Fruit fly (Drosophila melanogaster) whole organism, embryonic: ENCODE results near the gene CG14135.

Source experiments
- Abd-B ChIP-seq: fragments of 200-800 bp; sonication (Bioruptor generic); optimal IDR thresholded peaks from 2 replicates; lab custom pipeline; 2018; ENCODE audit warnings: missing biosample characterization, mild to moderate bottlenecking, missing genetic modification characterization, moderate library complexity
- Awh ChIP-seq: fragments of 200-800 bp; sonication (Bioruptor generic); IDR thresholded peaks from 2 replicates; pipeline ENCODE4, ENCODE4 v1.3.6; 2022; ENCODE audit warnings: missing biosample characterization, missing genetic modification characterization
- Bdp1 ChIP-seq: fragments of 200-800 bp; sonication (Bioruptor generic); optimal IDR thresholded peaks from 3 replicates; lab custom pipeline; 2016; ENCODE audit warnings: missing biosample characterization, missing genetic modification characterization
- CG10543 ChIP-seq: fragments of 200-800 bp; sonication (Bioruptor generic); optimal IDR thresholded peaks from 3 replicates; lab custom pipeline; 2017; ENCODE audit warnings: missing biosample characterization, mild to moderate bottlenecking, missing genetic modification characterization, moderate library complexity
- CG14710 ChIP-seq: fragments of 200-800 bp; sonication (Bioruptor generic); optimal IDR thresholded peaks from 3 replicates; lab custom pipeline; 2019; ENCODE audit warnings: missing biosample characterization, mild to moderate bottlenecking, missing genetic modification characterization, moderate library complexity
- CG17568 ChIP-seq: fragments of 200-800 bp; sonication (Bioruptor generic); optimal IDR thresholded peaks from 2 replicates; lab custom pipeline; 2018; ENCODE audit warnings: missing biosample characterization, mild to moderate bottlenecking, missing genetic modification characterization, moderate library complexity
- CG18262 ChIP-seq: fragments of 200-800 bp; optimal IDR thresholded peaks from 3 replicates; lab custom pipeline; 2019; ENCODE audit warnings: missing biosample characterization, mild to moderate bottlenecking, missing genetic modification characterization, moderate library complexity
- CG2875 ChIP-seq: fragments of 200-800 bp; sonication (Bioruptor generic); optimal IDR thresholded peaks from 2 replicates; lab custom pipeline; 2017; ENCODE audit warnings: missing biosample characterization, mild to moderate bottlenecking, missing genetic modification characterization, missing genetic modification reagents
- CG31441 ChIP-seq: fragments of 200-800 bp; sonication (Bioruptor generic); IDR thresholded peaks from 2 replicates; pipeline ENCODE4 v1.3.6; 2022; ENCODE audit warnings: missing biosample characterization, missing genetic modification characterization
- CG42726 ChIP-seq: fragments of 200-800 bp; sonication (Bioruptor generic); IDR thresholded peaks from 2 replicates; pipeline ENCODE4 v1.3.6; 2022; ENCODE audit warnings: missing biosample characterization, missing genetic modification characterization; ENCODE audit not compliant: partially characterized antibody
- CG4328 ChIP-seq: fragments of 200-800 bp; sonication (Bioruptor generic); optimal IDR thresholded peaks from 3 replicates; lab custom pipeline; 2017; ENCODE audit warnings: missing biosample characterization, missing genetic modification reagents, missing genetic modification characterization
- CG43689 ChIP-seq: fragments of 200-800 bp; sonication (Bioruptor generic); IDR thresholded peaks from 2 replicates; pipeline ENCODE4 v1.3.6; 2022; ENCODE audit warnings: missing biosample characterization, missing genetic modification characterization
- CG4730 ChIP-seq: fragments of 200-800 bp; sonication (Bioruptor generic); IDR thresholded peaks from 2 replicates; pipeline ENCODE4 v1.3.6; 2022; ENCODE audit warnings: missing biosample characterization, missing genetic modification characterization
- CG5180 ChIP-seq: fragments of 200-800 bp; sonication (Bioruptor generic); optimal IDR thresholded peaks from 3 replicates; lab custom pipeline; 2017; ENCODE audit warnings: missing biosample characterization, missing genetic modification characterization, mild to moderate bottlenecking, moderate library complexity, missing genetic modification reagents
- CG6175 ChIP-seq: fragments of 200-800 bp; sonication (Bioruptor generic); IDR thresholded peaks from 3 replicates; pipeline ENCODE4 v1.3.6; 2022; ENCODE audit warnings: missing biosample characterization, missing genetic modification characterization
- CG7839 ChIP-seq: fragments of 200-800 bp; sonication (Bioruptor generic); optimal IDR thresholded peaks from 3 replicates; lab custom pipeline; 2018; ENCODE audit warnings: missing biosample characterization, mild to moderate bottlenecking, missing genetic modification characterization, moderate library complexity
- CG8924 ChIP-seq: fragments of 200-800 bp; optimal IDR thresholded peaks from 3 replicates; lab custom pipeline; 2019; ENCODE audit warnings: missing biosample characterization, mild to moderate bottlenecking, missing genetic modification characterization, moderate library complexity
- CG9215 ChIP-seq: fragments of 200-800 bp; sonication (Bioruptor generic); IDR thresholded peaks from 2 replicates; pipeline ENCODE4 v1.3.6; 2022; ENCODE audit warnings: missing biosample characterization, missing genetic modification characterization
- CTCF ChIP-seq: fragments of 200-800 bp; sonication (Bioruptor generic); optimal IDR thresholded peaks from 2 replicates; lab custom pipeline; 2017; ENCODE audit warnings: missing biosample characterization, mild to moderate bottlenecking, missing genetic modification characterization, moderate library complexity
- Chrac-16 ChIP-seq: fragments of 200-800 bp; sonication (Bioruptor generic); optimal IDR thresholded peaks from 3 replicates; lab custom pipeline; 2016; ENCODE audit warnings: missing biosample characterization, missing genetic modification characterization
- Dbx ChIP-seq: fragments of 200-800 bp; sonication (Bioruptor generic); IDR thresholded peaks from 3 replicates; pipeline ENCODE4 v1.3.6; 2022; ENCODE audit warnings: missing biosample characterization, missing genetic modification characterization
- Dip2 ChIP-seq: fragments of 200-800 bp; sonication (Bioruptor generic); IDR thresholded peaks from 2 replicates; pipeline ENCODE4 v1.3.6; 2022; ENCODE audit warnings: missing biosample characterization, missing genetic modification characterization
- H2.0 ChIP-seq: fragments of 200-800 bp; sonication (Bioruptor generic); IDR thresholded peaks from 2 replicates; pipeline ENCODE4 v1.3.6; 2022; ENCODE audit warnings: missing biosample characterization, missing genetic modification characterization
- MBD-R2 ChIP-seq: fragments of 200-800 bp; sonication (Bioruptor generic); IDR thresholded peaks from 2 replicates; pipeline ENCODE4 v1.3.6; 2022; ENCODE audit warnings: missing biosample characterization, missing genetic modification characterization
- NfI ChIP-seq: fragments of 200-800 bp; sonication (Bioruptor generic); optimal IDR thresholded peaks from 3 replicates; lab custom pipeline; 2018; ENCODE audit warnings: missing biosample characterization, mild to moderate bottlenecking, missing genetic modification characterization, moderate library complexity
- Sox100B ChIP-seq: fragments of 200-800 bp; sonication (Bioruptor generic); optimal IDR thresholded peaks from 3 replicates; lab custom pipeline; 2018; ENCODE audit warnings: missing biosample characterization, mild to moderate bottlenecking, missing genetic modification characterization
- Sox102F ChIP-seq: fragments of 200-800 bp; sonication (Bioruptor generic); optimal IDR thresholded peaks from 2 replicates; lab custom pipeline; 2018; ENCODE audit warnings: missing biosample characterization, mild to moderate bottlenecking, missing genetic modification characterization, moderate library complexity
- Spps ChIP-seq: fragments of 200-800 bp; sonication (Bioruptor generic); optimal IDR thresholded peaks from 2 replicates; lab custom pipeline; 2018; ENCODE audit warnings: missing biosample characterization, mild to moderate bottlenecking, missing genetic modification characterization
- Stat92E ChIP-seq, 3 experiments: fragments of >200 bp in 2 of 3; fragments of 200-800 bp in 1 of 3; sonication (Bioruptor generic) in 1 of 3; optimal IDR thresholded peaks; 2 replicates each; lab custom pipeline; 2017 to 2019; ENCODE audit warnings: missing biosample characterization in 3 of 3, missing genetic modification characterization in 3 of 3, mild to moderate bottlenecking in 1 of 3, moderate library complexity in 1 of 3
- ara ChIP-seq: fragments of 200-800 bp; sonication (Bioruptor generic); IDR thresholded peaks from 2 replicates; pipeline ENCODE4 v1.3.6; 2022; ENCODE audit warnings: missing biosample characterization, missing genetic modification characterization
- bcd ChIP-seq: fragments of 200-800 bp; sonication (Bioruptor generic); optimal IDR thresholded peaks from 2 replicates; lab custom pipeline; 2017; ENCODE audit warnings: missing biosample characterization, mild to moderate bottlenecking, missing genetic modification characterization
- crp ChIP-seq, 2 experiments: fragments of 200-800 bp; sonication (Bioruptor generic); optimal IDR thresholded peaks; 2 replicates in 1 of 2; 3 replicates in 1 of 2; lab custom pipeline; 2017; ENCODE audit warnings: missing biosample characterization in 2 of 2, missing genetic modification characterization in 2 of 2, mild to moderate bottlenecking in 1 of 2, moderate library complexity in 1 of 2
- emc ChIP-seq: fragments of 200-800 bp; sonication (Bioruptor generic); optimal IDR thresholded peaks from 2 replicates; lab custom pipeline; 2016; ENCODE audit warnings: missing biosample characterization, missing genetic modification characterization
- grn ChIP-seq: fragments of 200-800 bp; sonication (Bioruptor generic); optimal IDR thresholded peaks from 3 replicates; lab custom pipeline; 2017; ENCODE audit warnings: missing biosample characterization, missing genetic modification characterization
- ham ChIP-seq: fragments of 200-800 bp; sonication (Bioruptor generic); IDR thresholded peaks from 2 replicates; pipeline ENCODE4 v1.3.6; 2022; ENCODE audit warnings: missing biosample characterization, missing genetic modification characterization
- hkb ChIP-seq, 2 experiments: fragments of 200-800 bp in 1 of 2; fragments of >200 bp in 1 of 2; sonication (Bioruptor generic) in 1 of 2; IDR thresholded peaks in 1 of 2; optimal IDR thresholded peaks in 1 of 2; 2 replicates each; pipeline versions ENCODE4 v1.3.6 to Lab custom; 2017 to 2022; ENCODE audit warnings: missing biosample characterization in 1 of 2, missing genetic modification characterization in 1 of 2
- nerfin-1 ChIP-seq: fragments of 200-800 bp; sonication (Bioruptor generic); optimal IDR thresholded peaks from 3 replicates; lab custom pipeline; 2019; ENCODE audit warnings: missing biosample characterization, mild to moderate bottlenecking, missing genetic modification characterization, moderate library complexity
- otp ChIP-seq: fragments of 200-800 bp; sonication (Bioruptor generic); IDR thresholded peaks from 3 replicates; pipeline ENCODE4, ENCODE4 v1.3.6; 2022; ENCODE audit warnings: missing biosample characterization, missing genetic modification characterization
- pzg ChIP-seq: fragments of 200-800 bp; sonication (Bioruptor generic); optimal IDR thresholded peaks from 3 replicates; lab custom pipeline; 2018; ENCODE audit warnings: missing biosample characterization, mild to moderate bottlenecking, missing genetic modification characterization, moderate library complexity
- rib ChIP-seq: fragments of 200-800 bp; sonication (Bioruptor generic); IDR thresholded peaks from 2 replicates; pipeline ENCODE4 v1.3.6; 2022; ENCODE audit warnings: missing biosample characterization, missing genetic modification characterization
- sc ChIP-seq, 3 experiments: fragments of >200 bp in 2 of 3; fragments of 200-800 bp in 1 of 3; sonication (Bioruptor generic) in 1 of 3; optimal IDR thresholded peaks; 2 replicates in 2 of 3; 3 replicates in 1 of 3; lab custom pipeline; 2017; ENCODE audit warnings: mild to moderate bottlenecking in 1 of 3, missing biosample characterization in 1 of 3, missing genetic modification characterization in 1 of 3, missing genetic modification reagents in 1 of 3
- sisA ChIP-seq: fragments of 200-800 bp; sonication (Bioruptor generic); IDR thresholded peaks from 2 replicates; pipeline ENCODE4 v1.3.6; 2022; ENCODE audit warnings: missing biosample characterization, missing genetic modification characterization
- sna ChIP-seq: fragments of 200-800 bp; sonication (Bioruptor generic); IDR thresholded peaks from 2 replicates; pipeline ENCODE4 v1.3.6; 2022; ENCODE audit warnings: missing biosample characterization, missing genetic modification characterization; ENCODE audit not compliant: partially characterized antibody
- tll ChIP-seq, 2 experiments: fragments of 200-800 bp in 1 of 2; fragments of >200 bp in 1 of 2; sonication (Bioruptor generic) in 1 of 2; optimal IDR thresholded peaks; 2 replicates each; lab custom pipeline; 2017 to 2019; ENCODE audit warnings: missing biosample characterization in 2 of 2, missing genetic modification characterization in 2 of 2, mild to moderate bottlenecking in 1 of 2, moderate library complexity in 1 of 2
- toy ChIP-seq: fragments of 200-800 bp; sonication (Bioruptor generic); IDR thresholded peaks from 2 replicates; pipeline ENCODE4 v1.3.6; 2022; ENCODE audit warnings: missing biosample characterization, missing genetic modification characterization
- usp ChIP-seq: fragments of >200 bp; optimal IDR thresholded peaks from 2 replicates; lab custom pipeline; 2017; ENCODE audit warnings: missing biosample characterization, missing genetic modification characterization
- vfl ChIP-seq: fragments of 200-800 bp; sonication (Bioruptor generic); optimal IDR thresholded peaks from 2 replicates; lab custom pipeline; 2016; ENCODE audit warnings: missing biosample characterization, missing genetic modification characterization
- zfh1 ChIP-seq: fragments of 200-800 bp; sonication (Bioruptor generic); IDR thresholded peaks from 3 replicates; pipeline ENCODE4 v1.3.6; 2022; ENCODE audit warnings: missing biosample characterization, missing genetic modification characterization

Gene CG14135

dm6 chr3L:11683819-11684521, 7.4 kb upstream of the CG14135 start, which contains the start of gene Sugb (continued):
- TF ChIP-seq tll (GFP tag; optimal IDR thresholded peaks at IDR 0.05; lab: Kevin White, UChicago), result no peak
- TF ChIP-seq zfh1, result peak; percentile 75; the same call in 2 of the 3 replicates
- TF ChIP-seq CG10543 (GFP tag; lab: Kevin White, UChicago), result peak; percentile 40
- TF ChIP-seq CG4328, result peak; percentile 62
- TF ChIP-seq CG9215 (GFP tag; lab: Robert Waterston, UW), result no peak
- TF ChIP-seq CG6175 (GFP tag; lab: Robert Waterston, UW), result 0 out of 3 replicates have a peak, but pooled peaks have one; percentile 39
- TF ChIP-seq CG42726 (GFP tag; lab: Robert Waterston, UW), result no peak
- no peak for TF ChIP-seq CG43689 (GFP tag; lab: Robert Waterston, UW)
- peak; percentile 24 for TF ChIP-seq CG18262
- no peak for TF ChIP-seq hkb (optimal IDR thresholded peaks at IDR 0.05; lab: Kevin White, UChicago)
- TF ChIP-seq hkb (GFP tag; IDR thresholded peaks at IDR 0.05; lab: Robert Waterston, UW), result peak; percentile 54
- TF ChIP-seq ara (GFP tag; lab: Robert Waterston, UW), result no peak
- TF ChIP-seq Sox102F (GFP tag; lab: Kevin White, UChicago), result peak; percentile 42
- peak; percentile 52 for TF ChIP-seq CG8924 (tag; lab: Kevin White, UChicago)
- TF ChIP-seq otp (GFP tag; lab: Robert Waterston, UW), result no peak
- TF ChIP-seq Awh (GFP tag; lab: Robert Waterston, UW), result peak; percentile 35; the same call in 1 of the 2 replicates
- no peak for TF ChIP-seq Spps (tag; lab: Kevin White, UChicago)
- TF ChIP-seq CG2875 (GFP tag; lab: Kevin White, UChicago), result no peak
- TF ChIP-seq Sox100B (GFP tag; lab: Kevin White, UChicago), result peak; percentile 54
- TF ChIP-seq Dbx (GFP tag; lab: Robert Waterston, UW), result no peak
- peak; percentile 60 for TF ChIP-seq Abd-B
- no peak for TF ChIP-seq sc (optimal IDR thresholded peaks at IDR 0.05; lab: Kevin White, UChicago)
- TF ChIP-seq sc (GFP tag; optimal IDR thresholded peaks at IDR 0.05; lab: Kevin White, UChicago), result no peak
- TF ChIP-seq Chrac-16, result peak; percentile 41
- TF ChIP-seq emc, result no peak
- no peak for TF ChIP-seq Stat92E (GFP tag; optimal IDR thresholded peaks at IDR 0.05; lab: Kevin White, UChicago)
- TF ChIP-seq Bdp1 (GFP tag; lab: Kevin White, UChicago), result peak; percentile 35
- TF ChIP-seq H2.0, result peak; percentile 21; the same call in 1 of the 2 replicates
- TF ChIP-seq CG17568, result peak; percentile 61
- peak; percentile 59 for TF ChIP-seq NfI
- peak; percentile 86 for TF ChIP-seq CG5180 (GFP tag; lab: Kevin White, UChicago)
- TF ChIP-seq grn (GFP tag; lab: Kevin White, UChicago), result no peak
- no peak; the same call in 1 of the 2 replicates for TF ChIP-seq sisA (GFP tag; lab: Robert Waterston, UW)
- peak; percentile 67 for TF ChIP-seq CG7839
- TF ChIP-seq usp, result no peak
- peak; percentile 15 for TF ChIP-seq vfl (GFP tag; lab: Kevin White, UChicago)
- no peak for TF ChIP-seq CTCF (GFP tag; lab: Kevin White, UChicago)
- TF ChIP-seq CG14710 (tag; lab: Kevin White, UChicago), result peak; percentile 23
- no peak for TF ChIP-seq Dip2 (GFP tag; lab: Robert Waterston, UW)
- TF ChIP-seq rib (GFP tag; lab: Robert Waterston, UW), result peak; percentile 63
- TF ChIP-seq CG31441 (GFP tag; lab: Robert Waterston, UW), result peak; percentile 28; the same call in 1 of the 2 replicates
- peak; percentile 22 for TF ChIP-seq pzg
- TF ChIP-seq nerfin-1, result no peak
- TF ChIP-seq ham (GFP tag; lab: Robert Waterston, UW), result no peak; the same call in 1 of the 2 replicates
- TF ChIP-seq crp (GFP tag; optimal IDR thresholded peaks at IDR 0.05; lab: Kevin White, UChicago), result peak; percentile 46 to 93
- TF ChIP-seq sna (GFP tag; lab: Robert Waterston, UW), result peak; percentile 71
- no peak for TF ChIP-seq toy
- peak; percentile 7; the same call in 1 of the 2 replicates for TF ChIP-seq CG4730 (GFP tag; lab: Robert Waterston, UW)
- TF ChIP-seq MBD-R2, result peak; percentile 83
- TF ChIP-seq bcd, result no peak
